Worm (Caenorhabditis elegans): Measurements from ENCODE around the gene F36D4.6.

DNA sequence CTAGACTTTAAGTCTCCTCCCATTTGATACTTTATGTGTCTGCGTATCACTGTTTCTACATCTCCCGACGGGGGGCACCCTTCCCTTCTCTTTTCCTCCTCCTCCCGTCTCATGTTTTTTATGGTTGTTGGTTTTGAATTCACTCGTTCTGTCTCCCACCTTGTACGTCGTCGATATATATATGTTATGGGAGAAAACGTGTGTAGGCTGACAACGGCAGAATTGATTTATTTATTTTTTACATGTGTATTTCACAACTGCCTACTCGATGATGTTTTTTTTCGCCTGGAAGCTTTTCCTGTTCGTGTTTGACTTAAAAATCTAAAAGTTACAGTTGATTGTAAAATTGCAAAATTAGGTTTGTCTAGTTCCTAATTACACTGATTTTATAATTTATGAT, 15.5 kb upstream of the F36D4.6 start:
- no peak for TF ChIP-seq B0035.1 (tag; optimal IDR thresholded peaks at IDR 0.05)
- no peak for TF ChIP-seq let-607 (tag; optimal IDR thresholded peaks at IDR 0.05)
